Comparison of ENCODE assay signal across 4 worm cellular contexts in the genomic region with DNA sequence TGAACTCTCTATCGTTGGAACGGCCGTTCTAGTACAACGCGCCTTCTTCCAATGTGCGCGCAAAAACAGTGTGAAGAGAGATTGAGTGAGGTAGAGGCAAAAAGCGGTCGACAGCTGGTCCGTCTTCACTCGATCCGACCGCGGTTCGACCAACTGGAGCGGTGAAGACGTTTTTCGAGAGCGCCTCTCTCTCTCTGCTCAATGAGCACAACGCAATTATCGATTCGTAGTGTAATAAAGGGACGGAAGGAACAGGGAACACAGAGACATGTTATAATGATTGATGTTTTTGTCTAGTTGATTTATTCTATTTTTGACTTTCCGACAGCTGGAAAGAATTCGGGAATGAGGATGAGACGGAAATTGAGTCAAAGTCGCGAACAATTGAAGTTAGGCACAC.
TF ChIP-seq lines count a peak whose summit lies in the region.

No protein-coding gene starts in this region.

TF ChIP-seq in whole organism, L2 larva, 48 proteins besides CTCF, POLR2A, EP300 and RAD21:
- TF ChIP-seq mdl-1 (tag; optimal IDR thresholded peaks at IDR 0.05; lab: Kevin White, UChicago) = no peak
- TF ChIP-seq sma-9 (GFP tag; optimal IDR thresholded peaks at IDR 0.05; lab: Kevin White, UChicago) = peak; percentile 32
- no peak for TF ChIP-seq sma-9 (tag; optimal IDR thresholded peaks at IDR 0.05; lab: Kevin White, UChicago)

TF ChIP-seq in whole organism, L4 larva, 104 proteins besides CTCF, POLR2A, EP300 and RAD21:
- TF ChIP-seq hlh-11 (tag; optimal IDR thresholded peaks at IDR 0.05; lab: Kevin White, UChicago) (peak; percentile 21), ceh-20 (GFP tag; IDR thresholded peaks at IDR 0.05; lab: Robert Waterston, UW) (0 out of 2 replicates have a peak, but pooled peaks have one; percentile 30), zag-1 (tag; optimal IDR thresholded peaks at IDR 0.05; lab: Kevin White, UChicago) (no peak)

TF ChIP-seq in whole organism, late embryonic, 69 proteins besides CTCF, POLR2A, EP300 and RAD21:
- TF ChIP-seq ttx-3 (tag; optimal IDR thresholded peaks at IDR 0.05; lab: Kevin White, UChicago) (no peak), ceh-19 (GFP tag; optimal IDR thresholded peaks at IDR 0.05; lab: Kevin White, UChicago) (no peak), ceh-6 (GFP tag; optimal IDR thresholded peaks at IDR 0.05; lab: Kevin White, UChicago) (no peak), fkh-10 (GFP tag; optimal IDR thresholded peaks at IDR 0.05; lab: Kevin White, UChicago) (no peak), sdc-2 (tag; optimal IDR thresholded peaks at IDR 0.05; lab: Kevin White, UChicago) (peak; percentile 6), gmeb-2 (tag; optimal IDR thresholded peaks at IDR 0.05; lab: Kevin White, UChicago) (no peak), ceh-9 (tag; optimal IDR thresholded peaks at IDR 0.05; lab: Kevin White, UChicago) (no peak), Y22D7AL.16 (tag; optimal IDR thresholded peaks at IDR 0.05; lab: Kevin White, UChicago) (no peak), tbx-2 (tag; optimal IDR thresholded peaks at IDR 0.05; lab: Kevin White, UChicago) (no peak), ceh-22 (tag; optimal IDR thresholded peaks at IDR 0.05; lab: Kevin White, UChicago) (no peak), madf-2 (tag; optimal IDR thresholded peaks at IDR 0.05; lab: Kevin White, UChicago) (no peak), C08G9.2 (tag; optimal IDR thresholded peaks at IDR 0.05; lab: Kevin White, UChicago) (no peak), F13H6.1 (tag; optimal IDR thresholded peaks at IDR 0.05; lab: Kevin White, UChicago) (no peak), rnt-1 (tag; optimal IDR thresholded peaks at IDR 0.05; lab: Kevin White, UChicago) (peak; percentile 11), ets-4 (tag; optimal IDR thresholded peaks at IDR 0.05; lab: Kevin White, UChicago) (no peak), ahr-1 (tag; optimal IDR thresholded peaks at IDR 0.05; lab: Kevin White, UChicago) (no peak), fkh-6 (tag; optimal IDR thresholded peaks at IDR 0.05; lab: Kevin White, UChicago) (no peak), pag-3 (tag; optimal IDR thresholded peaks at IDR 0.05; lab: Kevin White, UChicago; ENCODE audit: borderline replicate concordance) (no peak), hlh-8 (tag; optimal IDR thresholded peaks at IDR 0.05; lab: Kevin White, UChicago) (peak; percentile 7), eyg-1 (tag; optimal IDR thresholded peaks at IDR 0.05; lab: Kevin White, UChicago) (no peak), unc-55 (GFP tag; optimal IDR thresholded peaks at IDR 0.05; lab: Kevin White, UChicago) (peak; percentile 95), pha-4 (tag; optimal IDR thresholded peaks at IDR 0.05; lab: Kevin White, UChicago) (no peak), sox-2 (GFP tag; IDR thresholded peaks at IDR 0.05; lab: Robert Waterston, UW) (no peak)
TF ChIP-seq in whole organism, late embryonic: peak in this region for 4.

TF ChIP-seq in whole organism, mixed stage, embryonic, 35 proteins besides CTCF, POLR2A, EP300 and RAD21:
- peak; percentile 28 for TF ChIP-seq lin-13 (tag; optimal IDR thresholded peaks at IDR 0.05; lab: Kevin White, UChicago)
- TF ChIP-seq nhr-12 (tag; optimal IDR thresholded peaks at IDR 0.05; lab: Kevin White, UChicago) = no peak
- TF ChIP-seq ztf-11 (tag; optimal IDR thresholded peaks at IDR 0.05; lab: Kevin White, UChicago) = no peak
- TF ChIP-seq lin-32 (GFP tag; optimal IDR thresholded peaks at IDR 0.05; lab: Kevin White, UChicago) = peak; percentile 28
- TF ChIP-seq cnd-1 (tag; optimal IDR thresholded peaks at IDR 0.05; lab: Kevin White, UChicago) = peak; percentile 82
- TF ChIP-seq ceh-83 (GFP tag; optimal IDR thresholded peaks at IDR 0.05; lab: Kevin White, UChicago) = no peak
- peak; percentile 96 for TF ChIP-seq unc-62 (GFP tag; optimal IDR thresholded peaks at IDR 0.05; lab: Kevin White, UChicago)
- no peak for TF ChIP-seq elt-1 (tag; optimal IDR thresholded peaks at IDR 0.05; lab: Kevin White, UChicago; ENCODE audit: borderline replicate concordance, insufficient read depth)
- TF ChIP-seq unc-120 (tag; optimal IDR thresholded peaks at IDR 0.05; lab: Kevin White, UChicago; ENCODE audit: poor library complexity, severe bottlenecking) = peak; percentile 72
- TF ChIP-seq lsy-2 (tag; optimal IDR thresholded peaks at IDR 0.05; lab: Kevin White, UChicago) = no peak
- peak; percentile 93 for TF ChIP-seq hlh-1 (tag; optimal IDR thresholded peaks at IDR 0.05; lab: Kevin White, UChicago)
- peak; percentile 82 for TF ChIP-seq mab-5 (tag; optimal IDR thresholded peaks at IDR 0.05; lab: Kevin White, UChicago)
- no peak for TF ChIP-seq unc-39 (tag; optimal IDR thresholded peaks at IDR 0.05; lab: Kevin White, UChicago)
